Worm (Caenorhabditis elegans) whole organism, L4/young adult: ENCODE measurements around the gene rfip-1.

Source experiments
- W03F9.2 ChIP-seq: fragments of 150-350 bp; optimal IDR thresholded peaks from 2 replicates; lab custom pipeline; 2014; ENCODE audit warnings: missing biosample characterization, missing genetic modification characterization
- dao-5 ChIP-seq: sonication (generic microtip); optimal IDR thresholded peaks from 2 replicates; lab custom pipeline; 2016; ENCODE audit warnings: missing genotype, missing genetic modification characterization, moderate library complexity, missing compliant biosample characterization
- him-1 ChIP-seq: sonication (generic microtip); optimal IDR thresholded peaks from 2 replicates; lab custom pipeline; 2016; ENCODE audit warnings: missing genotype, missing genetic modification reagents, missing genetic modification characterization, missing compliant biosample characterization

- TF ChIP-seq him-1 (no peak), dao-5 (tag; lab: Kevin White, UChicago) (no peak), W03F9.2 (no peak)
Observed at ce11 chrII:5901407-5902026, 17.2 kb downstream of the rfip-1 start.
